Fruit fly (Drosophila melanogaster): ENCODE measurements around the gene mRpL47.

Gene mRpL47

DNA sequence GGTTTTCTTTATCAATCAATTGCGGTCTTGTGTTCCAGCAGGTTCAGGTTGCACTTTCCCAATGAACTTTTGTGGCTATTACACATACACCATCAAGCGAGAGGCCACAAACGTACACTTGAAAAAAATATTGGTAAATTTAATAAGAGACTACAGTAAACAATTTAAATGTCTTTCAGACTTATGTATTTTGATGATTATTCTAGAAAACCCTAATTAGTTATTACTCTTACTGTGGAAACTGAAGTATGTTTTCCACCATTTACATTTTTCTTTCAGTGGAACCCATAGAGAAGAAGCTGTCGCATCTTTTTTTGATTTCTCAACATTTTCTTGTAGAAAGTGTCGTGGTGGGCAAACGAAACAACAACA is 18.4 kb upstream of the mRpL47 start:
- TF ChIP-seq CTCF (optimal IDR thresholded peaks at IDR 0.05) (no peak), CG8478 (optimal IDR thresholded peaks at IDR 0.05) (no peak)

dm6 chr3R:9533181-9534124 is 17.7 kb upstream of the mRpL47 start:
- TF ChIP-seq CG8478 (optimal IDR thresholded peaks at IDR 0.05): no peak
- TF ChIP-seq CTCF (optimal IDR thresholded peaks at IDR 0.05): no peak

DNA sequence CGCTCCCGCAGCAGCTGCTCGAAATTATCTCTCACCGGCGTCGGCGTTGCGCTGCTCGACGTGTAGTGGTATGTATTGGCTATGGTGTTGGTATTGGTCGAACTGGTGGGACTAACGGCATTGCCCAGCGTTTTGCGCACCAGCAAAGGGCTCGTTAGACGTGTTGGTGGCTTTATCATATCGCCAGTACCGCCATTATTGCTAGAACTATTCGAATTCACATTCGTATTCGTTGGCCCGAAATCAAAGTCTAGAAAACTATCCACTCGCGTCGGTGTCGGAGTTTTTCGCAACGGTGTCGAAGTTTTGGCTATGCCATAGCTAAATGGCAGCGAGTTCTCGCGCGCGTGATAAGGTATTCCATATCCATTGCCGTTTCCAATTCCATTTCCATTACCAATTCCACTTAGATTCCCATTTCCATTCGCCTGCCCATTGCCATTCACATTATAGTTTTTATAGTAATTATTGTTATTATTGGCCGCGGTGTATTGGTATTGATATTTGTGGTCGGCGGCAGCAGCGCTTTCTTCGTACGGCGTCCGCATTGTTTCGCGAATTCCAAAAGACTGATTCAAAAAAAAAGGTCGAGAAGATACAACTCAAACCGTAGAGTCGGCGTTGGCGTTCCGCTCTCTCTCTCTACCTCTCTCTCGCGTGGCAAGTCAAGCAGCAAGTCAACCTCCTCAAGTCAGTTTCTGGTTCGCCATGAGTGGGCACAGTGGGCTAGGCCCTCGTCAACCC is 16.9 kb upstream of the mRpL47 start, which contains the start of gene by:
by (minus strand) TSS at position 575 of the 744 bp plus-strand sequence.
- no peak for TF ChIP-seq CG8478 (optimal IDR thresholded peaks at IDR 0.05)
- TF ChIP-seq CTCF (optimal IDR thresholded peaks at IDR 0.05): no peak

DNA sequence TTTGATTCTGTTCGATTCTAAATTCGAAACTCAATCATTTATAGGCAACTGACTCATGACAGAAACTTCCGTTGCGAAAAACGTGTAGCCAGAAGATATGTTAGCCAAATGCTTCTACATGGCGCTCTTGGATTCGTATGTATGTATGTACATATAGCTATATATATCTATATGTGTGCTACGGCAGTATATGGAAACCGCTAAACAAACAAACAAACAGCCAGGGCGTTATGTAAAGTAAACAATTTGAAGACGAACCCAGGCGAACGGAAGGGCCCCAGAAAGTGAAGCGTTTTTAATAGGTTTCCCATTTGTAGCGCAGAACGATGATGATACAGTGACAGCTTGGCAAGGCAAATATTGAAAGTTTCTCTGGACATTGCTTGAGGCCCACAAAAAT is 14.2 kb upstream of the mRpL47 start:
- TF ChIP-seq CTCF (optimal IDR thresholded peaks at IDR 0.05) (no peak), CG8478 (optimal IDR thresholded peaks at IDR 0.05) (no peak)

DNA sequence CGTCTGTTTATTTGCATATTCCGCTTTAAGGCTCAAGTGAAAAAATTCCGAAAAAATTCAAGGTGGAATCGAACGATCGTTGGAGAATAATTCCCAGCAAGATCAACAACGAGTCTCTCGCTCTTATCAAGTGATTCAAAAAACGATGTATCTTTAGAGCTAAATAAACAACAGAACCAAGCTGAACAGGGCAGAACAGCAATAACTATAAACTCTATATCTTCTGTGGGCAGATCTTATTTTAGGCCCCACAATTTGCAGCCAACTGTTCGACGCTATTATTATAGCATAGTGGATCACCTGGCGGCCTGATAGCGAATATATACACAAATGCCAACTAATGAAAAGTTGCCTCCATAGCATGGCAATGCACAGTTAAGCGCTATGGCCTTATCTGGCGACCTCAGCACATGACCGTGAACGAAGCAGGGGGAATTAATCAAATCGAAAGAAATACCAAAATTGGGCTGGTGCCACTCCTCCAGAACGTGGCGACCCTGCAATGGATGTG is 13.7 kb upstream of the mRpL47 start:
- TF ChIP-seq CG8478 (optimal IDR thresholded peaks at IDR 0.05) (no peak), CTCF (optimal IDR thresholded peaks at IDR 0.05) (no peak)

DNA sequence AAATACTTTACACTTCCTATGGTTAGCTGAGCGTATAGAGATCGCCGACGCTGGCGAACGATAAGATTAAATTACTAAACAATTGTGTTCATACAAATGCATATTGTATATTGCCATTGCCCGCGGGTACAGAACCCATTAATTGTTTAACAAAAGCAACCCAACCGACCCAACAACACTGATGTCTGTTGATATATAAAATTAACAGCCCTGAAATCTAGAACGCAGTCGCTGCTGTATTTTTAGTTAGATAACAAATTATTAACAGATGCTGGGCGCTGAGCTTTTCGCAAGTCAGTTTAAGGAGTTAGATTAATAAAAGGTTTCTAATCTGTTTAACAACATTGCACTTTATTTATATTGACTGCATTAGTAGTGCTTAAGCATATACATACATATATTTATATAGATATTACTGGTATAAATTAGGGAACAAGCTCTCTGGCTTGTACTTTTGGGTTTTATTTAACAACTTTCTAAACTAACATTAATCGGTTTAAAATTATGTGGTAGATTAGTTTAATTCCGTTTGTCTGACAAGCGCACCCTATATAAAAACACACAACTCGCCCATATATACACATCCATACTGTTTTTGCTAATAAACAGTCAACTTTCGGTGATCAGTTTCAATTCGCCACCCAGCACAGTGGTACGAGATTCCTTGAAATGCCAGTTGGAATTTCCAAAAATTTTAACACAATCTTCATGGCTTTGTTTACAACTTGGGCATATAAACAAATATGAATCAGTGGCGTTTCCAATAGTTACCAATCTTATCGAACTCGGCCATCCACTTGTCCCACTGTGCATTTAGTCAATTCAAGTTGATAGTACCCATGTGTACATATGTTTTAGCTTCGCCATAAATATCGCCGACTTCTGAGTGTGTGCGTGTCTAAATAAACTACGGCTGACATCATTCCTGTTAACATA is 12.5 kb upstream of the mRpL47 start:
- TF ChIP-seq CTCF (optimal IDR thresholded peaks at IDR 0.05) (no peak), CG8478 (optimal IDR thresholded peaks at IDR 0.05) (no peak)

dm6 chr3R:9516400-9516852 is 718 bp upstream of the mRpL47 start:
- no peak for TF ChIP-seq CG8478 (optimal IDR thresholded peaks at IDR 0.05)
- no peak for TF ChIP-seq CTCF (optimal IDR thresholded peaks at IDR 0.05)

DNA sequence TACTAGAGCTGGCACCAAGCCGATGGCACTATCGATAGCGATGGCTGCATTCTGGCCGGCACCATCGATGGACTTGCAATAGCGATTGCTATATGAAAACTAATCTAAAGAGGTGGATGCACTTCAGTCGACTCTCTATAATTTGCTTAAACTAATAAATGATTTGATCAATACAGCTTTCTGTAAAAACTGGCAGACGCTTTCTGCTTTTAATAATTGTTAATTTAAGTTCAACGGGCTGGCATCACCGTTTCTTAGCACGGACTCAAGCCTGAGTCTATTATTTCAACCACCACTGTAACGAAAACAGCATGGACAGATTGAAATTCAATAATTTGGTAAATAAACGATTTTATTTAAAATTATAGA is 2.7 kb downstream of the mRpL47 start, which contains the start of the genes Ras85D and Rlb1:
Ras85D (minus strand) TSS at position 16 of the 369 bp plus-strand sequence.
Rlb1 (plus strand) TSS at position 276 of the 369 bp plus-strand sequence.
- TF ChIP-seq CG8478 (optimal IDR thresholded peaks at IDR 0.05): no peak
- TF ChIP-seq CTCF (optimal IDR thresholded peaks at IDR 0.05): no peak

dm6 chr3R:9512193-9513051 is 3.3 kb downstream of the mRpL47 start:
- no peak for TF ChIP-seq CG8478 (optimal IDR thresholded peaks at IDR 0.05)
- TF ChIP-seq CTCF (optimal IDR thresholded peaks at IDR 0.05): no peak

DNA sequence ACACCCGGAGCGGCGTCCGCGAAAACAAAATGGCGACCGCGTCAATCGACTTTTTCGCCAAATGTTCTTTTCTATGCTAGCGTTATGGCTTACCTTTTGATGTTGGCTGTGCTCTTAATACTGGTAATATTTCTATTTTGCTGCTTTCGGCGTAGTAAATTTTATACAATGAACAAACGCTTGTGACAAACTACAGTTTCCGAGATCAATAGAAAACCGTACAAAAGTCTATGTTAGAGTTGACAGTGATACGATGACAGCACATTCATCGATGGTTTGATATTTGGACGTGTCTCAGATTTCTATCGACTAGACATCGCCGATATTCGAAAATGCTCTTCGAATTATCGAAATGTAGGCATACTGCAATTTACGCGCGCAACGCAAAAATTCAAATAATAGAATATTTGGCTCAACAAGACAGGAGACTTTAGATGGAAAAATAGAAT is 5.6 kb downstream of the mRpL47 start, which contains the start of gene rump:
rump (minus strand) TSS at position 255 of the 449 bp plus-strand sequence.
- TF ChIP-seq CTCF (optimal IDR thresholded peaks at IDR 0.05) (no peak), CG8478 (optimal IDR thresholded peaks at IDR 0.05) (no peak)

DNA sequence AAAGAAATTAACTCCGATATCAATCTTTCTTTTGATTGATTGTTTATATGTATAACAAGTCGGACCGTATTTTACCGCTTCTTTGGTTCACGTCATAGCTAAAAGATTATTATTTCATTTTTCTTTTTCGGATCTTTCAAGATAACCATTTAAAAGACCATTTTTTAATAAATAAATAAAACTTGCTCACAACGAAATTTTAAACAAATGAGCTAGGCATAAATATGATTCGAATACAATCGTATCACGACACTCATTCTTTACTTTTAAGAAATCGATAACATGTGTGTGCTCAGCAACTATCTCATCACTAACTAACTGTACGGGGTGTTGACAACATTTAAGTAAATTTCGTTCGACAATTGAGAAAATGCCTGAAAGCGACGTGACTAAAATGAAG is 11.4 kb downstream of the mRpL47 start, which contains the start of gene CG8149:
CG8149 (plus strand) TSS at position 302 of the 400 bp plus-strand sequence.
- TF ChIP-seq CTCF (optimal IDR thresholded peaks at IDR 0.05): no peak

- TF ChIP-seq CTCF (optimal IDR thresholded peaks at IDR 0.05): no peak
- TF ChIP-seq CG8478 (optimal IDR thresholded peaks at IDR 0.05): no peak
These were observed 12.2 kb downstream of the mRpL47 start for dm6 chr3R:9503329-9504088.

- no peak for TF ChIP-seq CG8478 (optimal IDR thresholded peaks at IDR 0.05)
- TF ChIP-seq CTCF (optimal IDR thresholded peaks at IDR 0.05): no peak
These were observed 13.3 kb downstream of the mRpL47 start, which contains the start of gene RhoL for dm6 chr3R:9502416-9502763. Gene RhoL (minus strand): TSS chr3R:9502581.
